Fruit fly (Drosophila melanogaster) whole organism: ENCODE data around the gene GAA1.

Experiments used
- CG8478 ChIP-seq: fragments of >200 bp; optimal IDR thresholded peaks from 2 replicates; lab custom pipeline; 2018; ENCODE audit warnings: inconsistent platforms
- Dll ChIP-seq: fragments of >200 bp; optimal IDR thresholded peaks from 2 replicates; lab custom pipeline; 2017
- EcR ChIP-seq, 2 experiments: fragments of >200 bp; optimal IDR thresholded peaks; 2 replicates each; lab custom pipeline; 2017; ENCODE audit warnings: missing biosample characterization in 2 of 2, missing genetic modification characterization in 2 of 2, missing genetic modification reagents in 2 of 2
- psq ChIP-seq: fragments of >200 bp; optimal IDR thresholded peaks from 2 replicates; lab custom pipeline; 2017
- usp ChIP-seq: fragments of >200 bp; optimal IDR thresholded peaks from 2 replicates; lab custom pipeline; 2017; ENCODE audit warnings: missing biosample characterization, missing genetic modification characterization, mixed read lengths

DNA sequence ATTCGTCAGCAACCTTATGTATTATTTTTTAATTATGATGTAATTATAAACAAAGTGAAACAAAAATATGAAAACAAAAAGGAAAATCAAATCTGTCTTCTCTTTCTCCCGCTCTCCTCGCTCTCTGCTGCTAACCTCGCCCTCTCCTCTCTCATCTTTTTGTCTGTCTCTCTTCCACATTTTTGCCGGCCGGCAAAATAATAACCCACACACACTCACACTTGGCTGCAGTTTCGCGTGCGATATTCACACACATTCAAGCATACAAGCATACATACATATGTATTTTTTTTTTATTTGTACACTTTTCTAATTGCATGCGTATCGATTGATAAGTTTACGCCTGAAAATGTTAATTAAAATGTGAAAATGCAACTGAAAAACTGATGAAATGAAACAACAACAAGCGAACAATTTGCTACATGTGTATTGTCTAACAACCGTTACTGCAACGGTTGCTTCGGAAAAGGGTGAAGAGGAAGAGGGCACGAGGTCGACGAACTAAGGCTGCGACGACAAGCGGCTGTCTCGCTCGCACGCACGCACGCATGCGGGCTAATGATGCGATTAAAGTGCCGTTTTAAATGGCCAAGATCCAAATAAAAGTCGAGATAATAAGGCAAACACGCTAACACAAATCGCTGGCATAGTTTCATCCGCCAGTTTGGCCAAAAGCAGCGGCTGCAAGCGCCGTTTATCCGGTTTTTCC lies 31.4 kb upstream of the GAA1 start:
- no peak for TF ChIP-seq usp
- no peak for TF ChIP-seq Dll (lab: Kevin White, UChicago)
- TF ChIP-seq psq (lab: Kevin White, UChicago) = no peak
- TF ChIP-seq CG8478 (lab: Kevin White, UChicago) = no peak
- peak in 1 of 2 experiments; percentile 94 for TF ChIP-seq EcR (GFP tag; optimal IDR thresholded peaks at IDR 0.05; lab: Kevin White, UChicago)
